Worm (Caenorhabditis elegans) whole organism, L4 larva: ENCODE results near the gene egl-43.

Experiments
- F26F4.8 ChIP-seq: fragments of 200-800 bp; sonication (Bioruptor generic); conservative IDR thresholded peaks from 2 replicates; pipeline ENCODE4 v1.3.6; 2022; ENCODE audit warnings: missing genetic modification characterization, missing compliant biosample characterization
- F44E2.7 ChIP-seq: fragments of 200-800 bp; sonication (Bioruptor generic); IDR thresholded peaks from 2 replicates; pipeline ENCODE4 v2.1.2; 2022; ENCODE audit warnings: missing genetic modification characterization, missing compliant biosample characterization
- R02D3.7 ChIP-seq: fragments of 150-350 bp; sonication (generic microtip); optimal IDR thresholded peaks from 3 replicates; lab custom pipeline; 2014; ENCODE audit warnings: missing biosample characterization, missing genetic modification characterization
- T26A8.4 ChIP-seq: fragments of 200-800 bp; sonication (Bioruptor generic); IDR thresholded peaks from 2 replicates; pipeline ENCODE4 v1.3.6; 2022; ENCODE audit warnings: missing genetic modification characterization, missing compliant biosample characterization
- ZK337.2 ChIP-seq: fragments of 200-800 bp; sonication (Bioruptor generic); IDR thresholded peaks from 2 replicates; pipeline ENCODE4 v1.3.6; 2022; ENCODE audit warnings: missing genetic modification reagents, missing genetic modification characterization, missing compliant biosample characterization
- ZK546.5 ChIP-seq, 2 experiments: sonication (generic microtip); optimal IDR thresholded peaks; 2 replicates each; lab custom pipeline; 2017; ENCODE audit warnings: missing biosample characterization in 2 of 2, missing genetic modification characterization in 2 of 2
- aly-2 ChIP-seq: sonication (generic microtip); optimal IDR thresholded peaks from 2 replicates; lab custom pipeline; 2018; ENCODE audit warnings: missing biosample characterization, missing genetic modification characterization
- ama-1 ChIP-seq: fragments of 150-350 bp; optimal IDR thresholded peaks from 2 replicates; lab custom pipeline; 2014; ENCODE audit warnings: inconsistent platforms, mixed read lengths
- arid-1 ChIP-seq: fragments of 200-800 bp; sonication (Bioruptor generic); conservative IDR thresholded peaks from 2 replicates; pipeline ENCODE4 v1.3.6; 2022; ENCODE audit warnings: missing genetic modification reagents, missing genetic modification characterization, missing compliant biosample characterization
- ceh-44 ChIP-seq: fragments of 200-800 bp; sonication (Bioruptor generic); IDR thresholded peaks from 2 replicates; pipeline ENCODE4 v1.3.6; 2022; ENCODE audit warnings: missing genetic modification reagents, missing genetic modification characterization, missing compliant biosample characterization
- ceh-82 ChIP-seq: sonication (generic microtip); optimal IDR thresholded peaks from 2 replicates; lab custom pipeline; 2017; ENCODE audit warnings: missing biosample characterization, missing genetic modification characterization
- cey-2 ChIP-seq: sonication (generic microtip); optimal IDR thresholded peaks from 3 replicates; lab custom pipeline; 2017; ENCODE audit warnings: missing genetic modification characterization, mild to moderate bottlenecking, missing compliant biosample characterization, antibody characterized with exemption, borderline replicate concordance; ENCODE audit not compliant: insufficient read depth
- daf-19 ChIP-seq: fragments of 200-800 bp; sonication (Bioruptor generic); conservative IDR thresholded peaks from 2 replicates; pipeline ENCODE4 v1.3.6; 2022; ENCODE audit warnings: missing genetic modification characterization, missing compliant biosample characterization
- daf-8 ChIP-seq: fragments of 200-800 bp; sonication (Bioruptor generic); IDR thresholded peaks from 2 replicates; pipeline ENCODE4 v1.3.6; 2022; ENCODE audit warnings: missing genetic modification characterization, missing compliant biosample characterization
- dmd-6 ChIP-seq: fragments of 200-800 bp; sonication (Bioruptor generic); IDR thresholded peaks from 2 replicates; pipeline ENCODE4 v1.3.6; 2022; ENCODE audit warnings: missing genetic modification reagents, missing genetic modification characterization, missing compliant biosample characterization
- dve-1 ChIP-seq: sonication (generic microtip); optimal IDR thresholded peaks from 2 replicates; lab custom pipeline; 2017; ENCODE audit warnings: antibody characterized with exemption, mild to moderate bottlenecking, missing genetic modification characterization, missing compliant biosample characterization; ENCODE audit not compliant: insufficient read depth
- hlh-11 ChIP-seq: fragments of 200-800 bp; sonication (Bioruptor generic); optimal IDR thresholded peaks from 2 replicates; lab custom pipeline; 2018; ENCODE audit warnings: mild to moderate bottlenecking, missing genetic modification characterization, missing compliant biosample characterization
- hlh-30 ChIP-seq: sonication (generic microtip); optimal IDR thresholded peaks from 2 replicates; lab custom pipeline; 2017; ENCODE audit warnings: antibody characterized with exemption, mild to moderate bottlenecking, missing genetic modification characterization, missing compliant biosample characterization; ENCODE audit not compliant: insufficient read depth
- lim-7 ChIP-seq: fragments of 200-800 bp; sonication (Bioruptor generic); IDR thresholded peaks from 2 replicates; pipeline ENCODE4 v1.3.6; 2022; ENCODE audit warnings: missing genetic modification characterization, missing compliant biosample characterization
- lin-1 ChIP-seq: fragments of 200-800 bp; sonication (Bioruptor generic); IDR thresholded peaks from 2 replicates; pipeline ENCODE4 v1.3.6; 2022; ENCODE audit warnings: missing genetic modification reagents, missing genetic modification characterization, missing compliant biosample characterization
- lin-38 ChIP-seq: fragments of 200-800 bp; sonication (Bioruptor generic); IDR thresholded peaks from 2 replicates; pipeline ENCODE4 v1.3.6; 2022; ENCODE audit warnings: missing genetic modification reagents, missing genetic modification characterization, missing compliant biosample characterization
- madf-9 ChIP-seq: fragments of 200-800 bp; sonication (Bioruptor generic); conservative IDR thresholded peaks from 2 replicates; pipeline ENCODE4 v1.3.6; 2022; ENCODE audit warnings: missing genetic modification reagents, missing genetic modification characterization, missing compliant biosample characterization
- mdt-29 ChIP-seq: fragments of 200-800 bp; sonication (Bioruptor generic); IDR thresholded peaks from 2 replicates; pipeline ENCODE4 v1.3.6; 2022; ENCODE audit warnings: missing genetic modification reagents, missing genetic modification characterization, missing compliant biosample characterization
- mep-1 ChIP-seq: fragments of 150-350 bp; sonication (generic microtip); optimal IDR thresholded peaks from 3 replicates; lab custom pipeline; 2014; ENCODE audit warnings: missing biosample characterization, missing genetic modification characterization
- mes-2 ChIP-seq: sonication (generic microtip); optimal IDR thresholded peaks from 2 replicates; lab custom pipeline; 2016; ENCODE audit warnings: missing genotype, mild to moderate bottlenecking, missing genetic modification characterization, missing compliant biosample characterization; ENCODE audit not compliant: poor library complexity, severe bottlenecking
- mxl-2 ChIP-seq: fragments of 200-800 bp; sonication (Bioruptor generic); conservative IDR thresholded peaks from 2 replicates; pipeline ENCODE4 v1.3.6; 2022; ENCODE audit warnings: missing genetic modification reagents, missing genetic modification characterization, missing compliant biosample characterization
- nhr-10 ChIP-seq: fragments of 150-350 bp; optimal IDR thresholded peaks from 2 replicates; lab custom pipeline; 2014; ENCODE audit warnings: missing biosample characterization, missing genetic modification characterization
- nhr-11 ChIP-seq: fragments of 150-350 bp; optimal IDR thresholded peaks from 2 replicates; lab custom pipeline; 2014; ENCODE audit warnings: missing biosample characterization, missing genetic modification characterization
- nhr-111 ChIP-seq: fragments of 200-800 bp; sonication (Bioruptor generic); optimal IDR thresholded peaks from 2 replicates; lab custom pipeline; 2018; ENCODE audit warnings: mild to moderate bottlenecking, missing genetic modification characterization, missing compliant biosample characterization
- nhr-25 ChIP-seq: sonication (generic microtip); optimal IDR thresholded peaks from 2 replicates; lab custom pipeline; 2017; ENCODE audit warnings: missing genetic modification characterization, mild to moderate bottlenecking, missing compliant biosample characterization, antibody characterized with exemption, moderate library complexity, borderline replicate concordance; ENCODE audit not compliant: insufficient read depth
- nhr-28 ChIP-seq: fragments of 150-350 bp; optimal IDR thresholded peaks from 2 replicates; lab custom pipeline; 2014; ENCODE audit warnings: missing biosample characterization, missing genetic modification characterization
- nhr-41 ChIP-seq: fragments of 200-800 bp; sonication (Bioruptor generic); IDR thresholded peaks from 2 replicates; pipeline ENCODE4 v1.3.6; 2022; ENCODE audit warnings: missing genetic modification reagents, missing genetic modification characterization, missing compliant biosample characterization
- nhr-42 ChIP-seq: fragments of 200-800 bp; sonication (Bioruptor generic); IDR thresholded peaks from 2 replicates; pipeline ENCODE4 v1.3.6; 2022; ENCODE audit warnings: missing genetic modification characterization, missing compliant biosample characterization
- nhr-76 ChIP-seq: fragments of 150-350 bp; optimal IDR thresholded peaks from 2 replicates; lab custom pipeline; 2014; ENCODE audit warnings: missing biosample characterization, missing genetic modification characterization
- pha-4 ChIP-seq, 2 experiments: fragments of 150-350 bp in 1 of 2; fragments of 200-800 bp in 1 of 2; sonication (Bioruptor generic) in 1 of 2; IDR thresholded peaks in 1 of 2; optimal IDR thresholded peaks in 1 of 2; 2 replicates each; pipeline versions ENCODE4 v1.3.6 to Lab custom; 2014 to 2022; ENCODE audit warnings: missing genetic modification characterization in 2 of 2, missing genetic modification reagents in 2 of 2, missing biosample characterization in 1 of 2, missing compliant biosample characterization in 1 of 2
- php-3 ChIP-seq: fragments of 200-800 bp; sonication (Bioruptor generic); IDR thresholded peaks from 2 replicates; pipeline ENCODE4 v1.3.6; 2022; ENCODE audit warnings: missing genetic modification reagents, missing genetic modification characterization, missing compliant biosample characterization
- rbr-2 ChIP-seq: sonication (generic microtip); optimal IDR thresholded peaks from 2 replicates; lab custom pipeline; 2016; ENCODE audit warnings: missing genotype, missing genetic modification characterization, missing compliant biosample characterization
- set-16 ChIP-seq: fragments of 200-800 bp; sonication (Bioruptor generic); IDR thresholded peaks from 2 replicates; pipeline ENCODE4 v1.3.6; 2022; ENCODE audit warnings: missing genetic modification reagents, missing genetic modification characterization, missing compliant biosample characterization
- skn-1 ChIP-seq: fragments of 150-350 bp; optimal IDR thresholded peaks from 2 replicates; lab custom pipeline; 2014; ENCODE audit warnings: missing biosample characterization, missing genetic modification characterization
- spr-1 ChIP-seq: sonication (generic microtip); optimal IDR thresholded peaks from 2 replicates; lab custom pipeline; 2016; ENCODE audit warnings: mild to moderate bottlenecking, missing genetic modification characterization, missing compliant biosample characterization
- spr-3 ChIP-seq: fragments of 200-800 bp; sonication (Bioruptor generic); optimal IDR thresholded peaks from 2 replicates; lab custom pipeline; 2018; ENCODE audit warnings: mild to moderate bottlenecking, missing genetic modification characterization, missing compliant biosample characterization
- tra-1 ChIP-seq: fragments of 200-800 bp; sonication (Bioruptor generic); IDR thresholded peaks from 2 replicates; pipeline ENCODE4 v1.3.6; 2022; ENCODE audit warnings: missing genetic modification reagents, missing genetic modification characterization, missing compliant biosample characterization
- zag-1 ChIP-seq: fragments of 150-350 bp; optimal IDR thresholded peaks from 2 replicates; lab custom pipeline; 2014; ENCODE audit warnings: missing biosample characterization, missing genetic modification characterization
- zfp-2 ChIP-seq: sonication (generic microtip); optimal IDR thresholded peaks from 2 replicates; lab custom pipeline; 2016; ENCODE audit warnings: mild to moderate bottlenecking, missing genetic modification characterization, missing compliant biosample characterization
- zfp-3 ChIP-seq: fragments of 200-800 bp; sonication (Bioruptor generic); conservative IDR thresholded peaks from 2 replicates; pipeline ENCODE4 v1.3.6; 2022; ENCODE audit warnings: missing genetic modification reagents, missing genetic modification characterization, missing compliant biosample characterization

Gene egl-43

DNA sequence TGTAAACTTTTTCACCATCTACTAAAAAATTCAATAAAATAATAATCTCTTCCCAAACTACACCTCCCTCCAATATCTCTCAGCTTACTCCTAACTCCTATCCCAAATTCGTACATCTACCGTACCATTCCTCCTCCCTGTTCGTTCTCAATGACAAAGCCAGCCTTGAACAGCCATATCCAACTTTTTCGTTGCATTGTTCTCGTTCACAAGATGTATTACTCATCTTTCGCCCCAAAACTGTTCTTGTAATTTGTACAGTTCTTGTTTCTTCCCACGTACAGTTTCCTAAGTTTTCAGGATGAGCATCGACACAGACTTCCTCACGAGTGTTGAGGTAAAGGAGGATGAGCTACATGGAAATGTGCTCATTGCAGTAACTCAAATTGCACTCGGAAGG, at the start of gene egl-43:
TSS of gene egl-43 (plus strand) at position 301 of the 400 bp plus-strand sequence.
- no peak for TF ChIP-seq php-3 (GFP tag; lab: Robert Waterston, UW)
- TF ChIP-seq ZK337.2 (GFP tag; lab: Robert Waterston, UW), result no peak
- no peak for TF ChIP-seq madf-9 (GFP tag; lab: Robert Waterston, UW)
- TF ChIP-seq lin-38 (GFP tag; lab: Robert Waterston, UW), result no peak
- no peak for TF ChIP-seq aly-2
- TF ChIP-seq R02D3.7 (tag; lab: Kevin White, UChicago), result no peak

DNA sequence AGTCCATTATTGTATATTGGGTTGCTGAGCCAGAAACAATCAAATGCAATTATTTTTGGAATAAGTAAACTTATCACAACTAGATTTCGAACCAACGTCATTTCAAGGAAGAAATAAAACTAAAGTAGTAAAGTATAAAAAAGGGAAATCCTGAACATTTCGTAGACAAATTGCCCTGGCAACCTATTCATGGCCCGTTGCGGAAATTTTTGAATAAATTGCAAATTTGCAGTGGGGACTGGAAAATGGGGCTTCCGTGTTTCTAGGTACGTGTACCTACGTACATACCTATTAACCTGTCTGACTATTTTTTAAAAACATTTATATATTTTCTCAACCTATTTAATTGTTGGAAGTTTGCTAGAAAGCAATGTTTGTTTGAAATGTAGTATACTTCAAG, 40.0 kb upstream of the egl-43 start, which contains the start of gene F26C11.3:
TSS of gene F26C11.3 (minus strand) at position 101 of the 400 bp plus-strand sequence.
- TF ChIP-seq spr-1 (no peak), lim-7 (no peak), zag-1 (tag; lab: Kevin White, UChicago) (no peak), dmd-6 (GFP tag; lab: Robert Waterston, UW) (no peak), set-16 (GFP tag; lab: Robert Waterston, UW) (no peak), rbr-2 (tag; lab: Kevin White, UChicago) (no peak), daf-19 (GFP tag; lab: Robert Waterston, UW) (no peak)
- TF ChIP-seq, all 104 proteins: peak for 0

DNA sequence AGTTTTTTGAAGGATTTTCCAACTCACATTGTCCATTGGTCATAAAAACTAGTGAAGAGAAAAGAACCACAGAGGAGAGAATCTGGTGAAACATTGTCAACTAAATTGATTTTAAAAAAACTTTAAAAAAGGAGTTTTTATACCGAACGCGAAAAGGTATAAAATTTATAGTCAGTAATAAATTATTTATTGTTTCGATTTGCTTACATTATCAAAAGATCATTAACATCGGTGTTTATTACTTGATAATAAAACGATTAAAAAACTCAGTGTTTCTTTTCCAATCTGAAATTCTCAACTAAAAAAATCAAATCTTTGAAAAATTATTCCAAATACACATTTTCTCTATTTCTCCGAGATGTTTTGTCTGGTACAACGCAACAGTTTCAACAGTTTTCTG, 38.8 kb upstream of the egl-43 start, which contains the start of gene F26C11.4:
TSS of gene F26C11.4 (minus strand) at position 101 of the 400 bp plus-strand sequence.
- no peak for TF ChIP-seq pha-4 (GFP tag; IDR thresholded peaks at IDR 0.05; lab: Robert Waterston, UW)
- no peak for TF ChIP-seq pha-4 (tag; optimal IDR thresholded peaks at IDR 0.05; lab: Kevin White, UChicago)
- TF ChIP-seq nhr-41 (GFP tag; lab: Robert Waterston, UW), result no peak
- no peak for TF ChIP-seq ceh-44 (GFP tag; lab: Robert Waterston, UW)
- no peak for TF ChIP-seq nhr-28 (tag; lab: Kevin White, UChicago)
- no peak for TF ChIP-seq F44E2.7 (GFP tag; lab: Robert Waterston, UW)
- no peak for TF ChIP-seq mdt-29
- TF ChIP-seq nhr-42, result no peak
- TF ChIP-seq T26A8.4 (GFP tag; lab: Robert Waterston, UW), result no peak
- TF ChIP-seq zfp-2 (tag; lab: Kevin White, UChicago), result no peak
- no peak for TF ChIP-seq spr-1
- TF ChIP-seq daf-19 (GFP tag; lab: Robert Waterston, UW), result no peak
- no peak for TF ChIP-seq spr-3 (GFP tag; lab: Kevin White, UChicago)
- no peak for TF ChIP-seq nhr-25 (tag; lab: Kevin White, UChicago)
- no peak for TF ChIP-seq tra-1
- no peak for TF ChIP-seq hlh-11 (tag; lab: Kevin White, UChicago)
- TF ChIP-seq arid-1 (GFP tag; lab: Robert Waterston, UW), result no peak
- no peak for TF ChIP-seq lin-1 (GFP tag; lab: Robert Waterston, UW)

DNA sequence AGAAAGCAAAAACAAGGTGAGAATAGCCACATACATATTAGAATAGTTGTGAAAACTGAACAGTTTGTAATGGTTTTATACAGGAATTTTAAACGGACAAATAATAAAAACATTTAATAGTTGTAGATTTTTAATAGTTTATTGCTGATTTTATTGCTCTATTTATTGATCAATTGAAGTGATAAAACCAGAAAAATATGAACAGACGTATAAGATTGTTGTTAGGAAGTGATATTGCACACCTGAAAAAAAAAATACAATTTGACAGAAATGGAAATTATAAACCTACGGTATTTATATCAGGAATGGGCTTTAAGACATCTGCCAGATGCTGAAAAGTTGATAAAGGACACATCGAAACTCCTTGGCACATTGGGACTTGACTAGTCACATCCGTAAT, 37.1 kb upstream of the egl-43 start, which contains the start of gene C05C10.8:
TSS of gene C05C10.8 (minus strand) at position 101 of the 400 bp plus-strand sequence.
- TF ChIP-seq dmd-6 (GFP tag; lab: Robert Waterston, UW) (no peak), nhr-111 (GFP tag; lab: Kevin White, UChicago) (no peak), skn-1 (tag; lab: Kevin White, UChicago) (no peak), ceh-82 (tag; lab: Kevin White, UChicago) (no peak), nhr-76 (no peak), ama-1 (no peak), nhr-10 (tag; lab: Kevin White, UChicago) (no peak), daf-8 (GFP tag; lab: Robert Waterston, UW) (no peak), zfp-3 (no peak), mxl-2 (GFP tag; lab: Robert Waterston, UW) (no peak), lin-38 (GFP tag; lab: Robert Waterston, UW) (no peak), aly-2 (no peak), F26F4.8 (GFP tag; lab: Robert Waterston, UW) (no peak), ZK546.5 (tag; optimal IDR thresholded peaks at IDR 0.05; lab: Kevin White, UChicago) (no peak), mep-1 (no peak), nhr-11 (tag; lab: Kevin White, UChicago) (no peak), hlh-30 (tag; lab: Kevin White, UChicago) (no peak), mes-2 (tag; lab: Kevin White, UChicago) (no peak), cey-2 (no peak), dve-1 (tag; lab: Kevin White, UChicago) (no peak)
